Worm (Caenorhabditis elegans) whole organism, mixed stage, embryonic: ENCODE results near the gene tsp-14.

Experiments used
- M03D4.4 ChIP-seq: sonication (generic microtip); optimal IDR thresholded peaks from 2 replicates; lab custom pipeline; 2017; ENCODE audit warnings: mild to moderate bottlenecking, missing genetic modification characterization, missing compliant biosample characterization
- bed-3 ChIP-seq: fragments of 200-800 bp; sonication (Bioruptor generic); optimal IDR thresholded peaks from 3 replicates; lab custom pipeline; 2018; ENCODE audit warnings: mild to moderate bottlenecking, missing genetic modification characterization, moderate library complexity, missing compliant biosample characterization
- ceh-39 ChIP-seq: fragments of 150-350 bp; optimal IDR thresholded peaks from 2 replicates; lab custom pipeline; 2014; ENCODE audit warnings: missing biosample characterization, missing genetic modification characterization
- ceh-43 ChIP-seq: fragments of 200-800 bp; sonication (Bioruptor generic); optimal IDR thresholded peaks from 2 replicates; lab custom pipeline; 2018; ENCODE audit warnings: mild to moderate bottlenecking, missing genetic modification characterization, moderate library complexity, missing compliant biosample characterization
- ceh-83 ChIP-seq: fragments of 200-800 bp; sonication (Bioruptor generic); optimal IDR thresholded peaks from 2 replicates; lab custom pipeline; 2018; ENCODE audit warnings: mild to moderate bottlenecking, missing genetic modification characterization, missing compliant biosample characterization
- ces-1 ChIP-seq: fragments of 150-350 bp; optimal IDR thresholded peaks from 2 replicates; lab custom pipeline; 2014; ENCODE audit warnings: missing biosample characterization, missing genetic modification reagents, missing genetic modification characterization
- drap-1 ChIP-seq: fragments of 200-800 bp; sonication (Bioruptor generic); optimal IDR thresholded peaks from 3 replicates; lab custom pipeline; 2018; ENCODE audit warnings: mild to moderate bottlenecking, missing genetic modification characterization, missing compliant biosample characterization
- elt-1 ChIP-seq: sonication (generic microtip); optimal IDR thresholded peaks from 2 replicates; lab custom pipeline; 2017; ENCODE audit warnings: missing genetic modification characterization, mild to moderate bottlenecking, missing compliant biosample characterization, antibody characterized with exemption, moderate library complexity, borderline replicate concordance; ENCODE audit not compliant: insufficient read depth
- elt-3 ChIP-seq: fragments of 150-350 bp; optimal IDR thresholded peaks from 2 replicates; lab custom pipeline; 2014; ENCODE audit warnings: missing biosample characterization, missing genetic modification characterization
- flh-1 ChIP-seq: fragments of 200-800 bp; sonication (Bioruptor generic); optimal IDR thresholded peaks from 2 replicates; lab custom pipeline; 2018; ENCODE audit warnings: mild to moderate bottlenecking, missing genetic modification characterization, moderate library complexity, missing compliant biosample characterization
- ham-2 ChIP-seq: fragments of 200-800 bp; sonication (Bioruptor generic); optimal IDR thresholded peaks from 2 replicates; lab custom pipeline; 2018; ENCODE audit warnings: mild to moderate bottlenecking, missing genetic modification characterization, missing compliant biosample characterization
- lin-13 ChIP-seq: fragments of 150-350 bp; optimal IDR thresholded peaks from 2 replicates; lab custom pipeline; 2014; ENCODE audit warnings: missing biosample characterization, missing genetic modification characterization
- lsy-2 ChIP-seq: fragments of 150-350 bp; optimal IDR thresholded peaks from 2 replicates; lab custom pipeline; 2014; ENCODE audit warnings: missing biosample characterization, missing genetic modification characterization
- mab-5 ChIP-seq: fragments of 150-350 bp; optimal IDR thresholded peaks from 2 replicates; lab custom pipeline; 2014; ENCODE audit warnings: missing biosample characterization, missing genetic modification characterization
- mls-2 ChIP-seq: sonication (generic microtip); optimal IDR thresholded peaks from 2 replicates; lab custom pipeline; 2016; ENCODE audit warnings: mild to moderate bottlenecking, missing genetic modification characterization, moderate library complexity, missing compliant biosample characterization
- nhr-12 ChIP-seq: fragments of 150-350 bp; optimal IDR thresholded peaks from 2 replicates; lab custom pipeline; 2014; ENCODE audit warnings: missing biosample characterization, missing genetic modification characterization
- nhr-2 ChIP-seq: fragments of 150-350 bp; optimal IDR thresholded peaks from 2 replicates; lab custom pipeline; 2014; ENCODE audit warnings: missing biosample characterization, missing genetic modification characterization
- nhr-237 ChIP-seq: fragments of 150-350 bp; optimal IDR thresholded peaks from 2 replicates; lab custom pipeline; 2014; ENCODE audit warnings: missing biosample characterization, missing genetic modification characterization
- sem-2 ChIP-seq: fragments of 200-800 bp; sonication (Bioruptor generic); optimal IDR thresholded peaks from 2 replicates; lab custom pipeline; 2018; ENCODE audit warnings: mild to moderate bottlenecking, missing genetic modification characterization, missing compliant biosample characterization
- snpc-4 ChIP-seq: fragments of 150-350 bp; optimal IDR thresholded peaks from 2 replicates; lab custom pipeline; 2014; ENCODE audit warnings: missing biosample characterization, missing genetic modification characterization
- sptf-1 ChIP-seq: sonication (generic microtip); optimal IDR thresholded peaks from 2 replicates; lab custom pipeline; 2017; ENCODE audit warnings: mild to moderate bottlenecking, missing genetic modification characterization, moderate library complexity, missing compliant biosample characterization
- unc-120 ChIP-seq: sonication (generic microtip); optimal IDR thresholded peaks from 2 replicates; lab custom pipeline; 2017; ENCODE audit warnings: missing genetic modification characterization, missing compliant biosample characterization; ENCODE audit not compliant: poor library complexity, severe bottlenecking
- unc-39 ChIP-seq: fragments of 150-350 bp; optimal IDR thresholded peaks from 2 replicates; lab custom pipeline; 2014; ENCODE audit warnings: missing biosample characterization, missing genetic modification characterization
- unc-62 ChIP-seq: fragments of 150-350 bp; optimal IDR thresholded peaks from 2 replicates; lab custom pipeline; 2014; ENCODE audit warnings: missing biosample characterization, missing genetic modification reagents, missing genetic modification characterization
- zip-8 ChIP-seq: fragments of 150-350 bp; optimal IDR thresholded peaks from 2 replicates; lab custom pipeline; 2014; ENCODE audit warnings: missing biosample characterization, missing genetic modification characterization
- ztf-11 ChIP-seq: fragments of 150-350 bp; optimal IDR thresholded peaks from 2 replicates; lab custom pipeline; 2014; ENCODE audit warnings: missing biosample characterization, missing genetic modification characterization

Gene tsp-14

ce11 chrX:4876904-4877303 lies at the start of gene tsp-14:
Gene tsp-14 (minus strand): TSS chrX:4876965.
- TF ChIP-seq sptf-1 (tag; lab: Kevin White, UChicago) (no peak), ces-1 (GFP tag; lab: Kevin White, UChicago) (no peak), sem-2 (GFP tag; lab: Kevin White, UChicago) (no peak), nhr-2 (no peak), ceh-39 (no peak), nhr-12 (tag; lab: Kevin White, UChicago) (no peak), zip-8 (tag; lab: Kevin White, UChicago) (no peak), bed-3 (GFP tag; lab: Kevin White, UChicago) (no peak), ham-2 (no peak), elt-1 (no peak), mab-5 (tag; lab: Kevin White, UChicago) (no peak), mls-2 (tag; lab: Kevin White, UChicago) (no peak)

- TF ChIP-seq flh-1 (GFP tag; lab: Kevin White, UChicago) (no peak), M03D4.4 (tag; lab: Kevin White, UChicago) (no peak)
Measured at ce11 chrX:4920942-4921540, 44.3 kb upstream of the tsp-14 start, which contains the start of gene K05B2.4. Gene K05B2.4 (minus strand): TSS chrX:4920992.

ce11 chrX:4915879-4916278 lies 39.1 kb upstream of the tsp-14 start, which contains the start of gene ifa-4:
Gene ifa-4 (minus strand): TSS chrX:4915979.
- no peak for TF ChIP-seq ces-1 (GFP tag; lab: Kevin White, UChicago)
- no peak for TF ChIP-seq unc-62 (GFP tag; lab: Kevin White, UChicago)
- no peak for TF ChIP-seq unc-39
- TF ChIP-seq ceh-43 (GFP tag; lab: Kevin White, UChicago) = no peak
- no peak for TF ChIP-seq unc-120 (tag; lab: Kevin White, UChicago)
- TF ChIP-seq lin-13 = no peak
- no peak for TF ChIP-seq snpc-4
- TF ChIP-seq flh-1 (GFP tag; lab: Kevin White, UChicago) = no peak
- TF ChIP-seq elt-3 (tag; lab: Kevin White, UChicago) = no peak
- TF ChIP-seq drap-1 (GFP tag; lab: Kevin White, UChicago) = no peak

DNA sequence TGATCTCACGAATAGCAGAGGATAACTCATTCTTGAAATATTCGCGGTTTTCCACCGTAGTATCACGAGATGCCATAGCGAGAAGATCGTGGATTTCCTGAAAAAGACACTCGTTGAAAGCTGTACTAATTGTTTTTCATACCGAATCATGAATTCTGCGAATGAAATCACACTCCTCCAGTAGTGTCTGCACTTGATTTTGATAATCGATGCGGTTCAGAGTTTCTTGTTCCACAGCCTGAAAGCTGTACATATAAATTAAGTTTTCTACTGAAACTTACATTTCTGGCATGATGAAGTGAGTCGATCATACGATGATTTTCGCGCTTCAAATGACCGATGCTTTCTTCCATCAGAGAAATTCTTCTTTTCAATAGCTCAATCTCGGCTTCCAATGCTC lies 37.7 kb upstream of the tsp-14 start:
- no peak for TF ChIP-seq ces-1 (GFP tag; lab: Kevin White, UChicago)
- no peak for TF ChIP-seq snpc-4
- TF ChIP-seq unc-62 (GFP tag; lab: Kevin White, UChicago) = no peak
- TF ChIP-seq lsy-2 = no peak
- TF ChIP-seq unc-120 (tag; lab: Kevin White, UChicago) = no peak
- no peak for TF ChIP-seq sem-2 (GFP tag; lab: Kevin White, UChicago)
- no peak for TF ChIP-seq zip-8 (tag; lab: Kevin White, UChicago)
- TF ChIP-seq nhr-237 (tag; lab: Kevin White, UChicago) = no peak
- TF ChIP-seq drap-1 (GFP tag; lab: Kevin White, UChicago) = no peak

- no peak for TF ChIP-seq ceh-43 (GFP tag; lab: Kevin White, UChicago)
Measured at ce11 chrX:4911287-4911876, 34.6 kb upstream of the tsp-14 start.

ce11 chrX:4905804-4906203 lies 29.0 kb upstream of the tsp-14 start, which contains the start of gene K05B2.2:
Gene K05B2.2 (plus strand): TSS chrX:4906081.
- TF ChIP-seq zip-8 (tag; lab: Kevin White, UChicago) (peak; percentile 23), bed-3 (GFP tag; lab: Kevin White, UChicago) (no peak)

DNA sequence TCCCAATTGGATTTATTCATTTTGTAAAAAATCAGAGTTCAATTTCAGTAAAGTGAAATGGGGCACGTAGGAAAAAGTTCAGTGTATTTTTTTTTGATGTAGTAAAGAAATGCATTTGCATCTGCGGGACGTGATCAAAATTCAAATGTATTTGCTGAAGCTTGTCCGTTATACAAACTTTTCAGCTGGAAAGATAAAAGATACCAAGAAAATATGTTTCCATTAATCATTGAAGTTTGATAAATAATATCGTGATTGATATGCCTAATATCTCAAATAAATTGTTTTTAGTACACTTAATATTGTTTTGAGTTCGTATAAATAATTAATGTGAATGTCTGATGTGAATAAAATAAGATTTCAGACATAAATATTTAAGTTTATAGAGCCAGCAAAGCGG lies 25.6 kb upstream of the tsp-14 start:
- no peak for TF ChIP-seq ceh-83
- no peak for TF ChIP-seq ceh-39
- no peak for TF ChIP-seq ztf-11 (tag; lab: Kevin White, UChicago)
- no peak for TF ChIP-seq lsy-2
- TF ChIP-seq lin-13 = no peak
- TF ChIP-seq, all 35 proteins: peak for 0
